Fruit fly (Drosophila melanogaster) whole organism, embryonic: Measurements from ENCODE around the gene Cyp4ac3.
A peak's percentile ranks its signal among the peaks of the same experiment; 100 is the strongest.

ENCODE experiments used
- Antp ChIP-seq: fragments of 200-800 bp; sonication (Bioruptor generic); optimal IDR thresholded peaks from 3 replicates; lab custom pipeline; 2016; ENCODE audit warnings: missing biosample characterization, missing genetic modification characterization
- CG10431 ChIP-seq: fragments of 200-800 bp; sonication (Bioruptor generic); optimal IDR thresholded peaks from 3 replicates; lab custom pipeline; 2018; ENCODE audit warnings: missing biosample characterization, mild to moderate bottlenecking, missing genetic modification characterization
- CG10654 ChIP-seq: fragments of 200-800 bp; sonication (Bioruptor generic); optimal IDR thresholded peaks from 2 replicates; lab custom pipeline; 2016; ENCODE audit warnings: missing biosample characterization, missing genetic modification characterization
- CG12155 ChIP-seq: fragments of 200-800 bp; sonication (Bioruptor generic); optimal IDR thresholded peaks from 3 replicates; lab custom pipeline; 2016; ENCODE audit warnings: missing biosample characterization, missing genetic modification characterization
- CG12391 ChIP-seq: fragments of 200-800 bp; sonication (Bioruptor generic); optimal IDR thresholded peaks from 3 replicates; lab custom pipeline; 2018; ENCODE audit warnings: missing biosample characterization, mild to moderate bottlenecking, missing genetic modification characterization, moderate library complexity
- CG34376 ChIP-seq: fragments of 200-800 bp; sonication (Bioruptor generic); optimal IDR thresholded peaks from 2 replicates; lab custom pipeline; 2018; ENCODE audit warnings: missing biosample characterization, mild to moderate bottlenecking, missing genetic modification characterization
- CG43689 ChIP-seq: fragments of 200-800 bp; sonication (Bioruptor generic); IDR thresholded peaks from 2 replicates; pipeline ENCODE4 v1.3.6; 2022; ENCODE audit warnings: missing biosample characterization, missing genetic modification characterization
- CG4404 ChIP-seq: fragments of 200-800 bp; sonication (Bioruptor generic); IDR thresholded peaks from 2 replicates; pipeline ENCODE4 v1.3.6; 2022; ENCODE audit warnings: missing biosample characterization, missing genetic modification characterization
- CG6683 ChIP-seq: fragments of 200-800 bp; sonication (Bioruptor generic); optimal IDR thresholded peaks from 2 replicates; lab custom pipeline; 2017; ENCODE audit warnings: missing biosample characterization, mild to moderate bottlenecking, missing genetic modification characterization, missing genetic modification reagents
- CG7357 ChIP-seq: fragments of 200-800 bp; sonication (Bioruptor generic); IDR thresholded peaks from 3 replicates; pipeline ENCODE4 v1.3.6; 2022; ENCODE audit warnings: missing biosample characterization, missing genetic modification characterization
- CG7963 ChIP-seq: fragments of 200-800 bp; sonication (Bioruptor generic); IDR thresholded peaks from 3 replicates; pipeline ENCODE4 v1.3.6; 2022; ENCODE audit warnings: missing biosample characterization, missing genetic modification characterization; ENCODE audit not compliant: partially characterized antibody
- CG8089 ChIP-seq: fragments of 200-800 bp; sonication (Bioruptor generic); optimal IDR thresholded peaks from 3 replicates; lab custom pipeline; 2016; ENCODE audit warnings: missing biosample characterization, missing genetic modification characterization
- CG8281 ChIP-seq: fragments of 200-800 bp; sonication (Bioruptor generic); optimal IDR thresholded peaks from 2 replicates; lab custom pipeline; 2018; ENCODE audit warnings: missing biosample characterization, mild to moderate bottlenecking, missing genetic modification characterization, moderate library complexity
- Camta ChIP-seq: fragments of 200-800 bp; sonication (Bioruptor generic); optimal IDR thresholded peaks from 2 replicates; lab custom pipeline; 2016; ENCODE audit warnings: missing biosample characterization, missing genetic modification characterization
- D19A ChIP-seq: fragments of 200-800 bp; optimal IDR thresholded peaks from 3 replicates; lab custom pipeline; 2019; ENCODE audit warnings: missing biosample characterization, mild to moderate bottlenecking, missing genetic modification characterization, moderate library complexity
- Dip3 ChIP-seq: fragments of 200-800 bp; sonication (Bioruptor generic); optimal IDR thresholded peaks from 3 replicates; lab custom pipeline; 2016; ENCODE audit warnings: missing biosample characterization, missing genetic modification characterization
- Drgx ChIP-seq: fragments of 200-800 bp; sonication (Bioruptor generic); IDR thresholded peaks from 2 replicates; pipeline ENCODE4 v1.3.6; 2022; ENCODE audit warnings: missing biosample characterization, missing genetic modification characterization
- Fer3 ChIP-seq: fragments of 200-800 bp; sonication (Bioruptor generic); optimal IDR thresholded peaks from 2 replicates; lab custom pipeline; 2018; ENCODE audit warnings: missing biosample characterization, mild to moderate bottlenecking, missing genetic modification characterization, moderate library complexity
- HLHmδ ChIP-seq: fragments of 200-800 bp; sonication (Bioruptor generic); optimal IDR thresholded peaks from 2 replicates; lab custom pipeline; 2018; ENCODE audit warnings: missing biosample characterization, mild to moderate bottlenecking, missing genetic modification characterization, moderate library complexity
- HmgZ ChIP-seq: fragments of 200-800 bp; sonication (Bioruptor generic); optimal IDR thresholded peaks from 2 replicates; lab custom pipeline; 2018; ENCODE audit warnings: missing biosample characterization, mild to moderate bottlenecking, missing genetic modification characterization
- Hsf ChIP-seq: fragments of 200-800 bp; sonication (Bioruptor generic); optimal IDR thresholded peaks from 3 replicates; lab custom pipeline; 2016; ENCODE audit warnings: missing biosample characterization, missing genetic modification characterization
- Med ChIP-seq: fragments of 200-800 bp; sonication (Bioruptor generic); peaks from one replicate; lab custom pipeline; 2016; ENCODE audit warnings: missing biosample characterization, missing genetic modification characterization, mild to moderate bottlenecking, inconsistent platforms, moderate library complexity
- NC2β ChIP-seq: fragments of 200-800 bp; sonication (Bioruptor generic); optimal IDR thresholded peaks from 2 replicates; lab custom pipeline; 2016; ENCODE audit warnings: missing biosample characterization, missing genetic modification characterization
- Neu2 ChIP-seq: fragments of 200-800 bp; sonication (Bioruptor generic); optimal IDR thresholded peaks from 3 replicates; lab custom pipeline; 2016; ENCODE audit warnings: missing biosample characterization, missing genetic modification characterization, borderline replicate concordance
- PHDP ChIP-seq: fragments of 200-800 bp; sonication (Bioruptor generic); optimal IDR thresholded peaks from 3 replicates; lab custom pipeline; 2018; ENCODE audit warnings: missing biosample characterization, mild to moderate bottlenecking, missing genetic modification characterization, moderate library complexity
- Pdp1 ChIP-seq, 2 experiments: fragments of 200-800 bp; sonication (Bioruptor generic); optimal IDR thresholded peaks; 3 replicates each; lab custom pipeline; 2016; ENCODE audit warnings: missing biosample characterization in 2 of 2, missing genetic modification characterization in 2 of 2, mild to moderate bottlenecking in 1 of 2, moderate library complexity in 1 of 2
- Scr ChIP-seq: fragments of 200-800 bp; sonication (Bioruptor generic); IDR thresholded peaks from 2 replicates; pipeline ENCODE4 v1.3.6; 2022; ENCODE audit warnings: missing biosample characterization, missing genetic modification characterization; ENCODE audit not compliant: partially characterized antibody
- ab ChIP-seq: fragments of 200-800 bp; sonication (Bioruptor generic); optimal IDR thresholded peaks from 2 replicates; lab custom pipeline; 2016; ENCODE audit warnings: missing biosample characterization, missing genetic modification characterization
- ac ChIP-seq: fragments of 200-800 bp; sonication (Bioruptor generic); optimal IDR thresholded peaks from 3 replicates; lab custom pipeline; 2017; ENCODE audit warnings: missing biosample characterization, mild to moderate bottlenecking, missing genetic modification characterization
- ato ChIP-seq: fragments of 200-800 bp; sonication (Bioruptor generic); IDR thresholded peaks from 2 replicates; pipeline ENCODE4 v1.3.6; 2022; ENCODE audit warnings: missing biosample characterization, missing genetic modification characterization; ENCODE audit not compliant: partially characterized antibody
- bsh ChIP-seq, 2 experiments: fragments of 200-800 bp; sonication (Bioruptor generic); optimal IDR thresholded peaks; 2 replicates each; lab custom pipeline; 2017 to 2018; ENCODE audit warnings: mild to moderate bottlenecking in 2 of 2, missing biosample characterization in 2 of 2, missing genetic modification characterization in 2 of 2, moderate library complexity in 1 of 2
- caup ChIP-seq: fragments of 200-800 bp; sonication (Bioruptor generic); optimal IDR thresholded peaks from 3 replicates; lab custom pipeline; 2017; ENCODE audit warnings: missing biosample characterization, mild to moderate bottlenecking, missing genetic modification characterization, moderate library complexity; ENCODE audit not compliant: severe bottlenecking
- chinmo ChIP-seq: fragments of 200-800 bp; sonication (Bioruptor generic); IDR thresholded peaks from 4 replicates; pipeline ENCODE4 v1.3.6; 2022; ENCODE audit warnings: missing biosample characterization, missing genetic modification characterization; ENCODE audit not compliant: partially characterized antibody
- crc ChIP-seq: fragments of 200-800 bp; sonication (Bioruptor generic); optimal IDR thresholded peaks from 2 replicates; lab custom pipeline; 2016; ENCODE audit warnings: missing biosample characterization, missing genetic modification characterization
- danr ChIP-seq: fragments of 200-800 bp; sonication (Bioruptor generic); IDR thresholded peaks from 2 replicates; pipeline ENCODE4 v1.3.6; 2022; ENCODE audit warnings: missing biosample characterization, missing genetic modification characterization
- exex ChIP-seq: fragments of 200-800 bp; sonication (Bioruptor generic); optimal IDR thresholded peaks from 4 replicates; lab custom pipeline; 2018; ENCODE audit warnings: missing biosample characterization, mild to moderate bottlenecking, missing genetic modification characterization, moderate library complexity
- ftz-f1 ChIP-seq: fragments of 200-800 bp; sonication (Bioruptor generic); optimal IDR thresholded peaks from 2 replicates; lab custom pipeline; 2016; ENCODE audit warnings: missing biosample characterization, missing genetic modification characterization
- lbe ChIP-seq: fragments of 200-800 bp; sonication (Bioruptor generic); optimal IDR thresholded peaks from 2 replicates; lab custom pipeline; 2016; ENCODE audit warnings: missing biosample characterization, mild to moderate bottlenecking, missing genetic modification characterization
- mld ChIP-seq: fragments of 200-800 bp; sonication (Bioruptor generic); IDR thresholded peaks from 3 replicates; pipeline ENCODE4 v1.3.6; 2022; ENCODE audit warnings: missing biosample characterization, missing genetic modification characterization; ENCODE audit not compliant: partially characterized antibody
- pho ChIP-seq: fragments of 200-800 bp; sonication (Bioruptor generic); optimal IDR thresholded peaks from 2 replicates; lab custom pipeline; 2016; ENCODE audit warnings: missing biosample characterization, missing genetic modification characterization
- row ChIP-seq: fragments of 200-800 bp; sonication (Bioruptor generic); IDR thresholded peaks from 3 replicates; pipeline ENCODE4 v1.3.6; 2022; ENCODE audit warnings: missing biosample characterization, missing genetic modification characterization
- sens-2 ChIP-seq: fragments of 200-800 bp; sonication (Bioruptor generic); IDR thresholded peaks from 2 replicates; pipeline ENCODE4 v1.3.6; 2022; ENCODE audit warnings: missing biosample characterization, missing genetic modification characterization
- sug ChIP-seq: fragments of 200-800 bp; optimal IDR thresholded peaks from 2 replicates; lab custom pipeline; 2019; ENCODE audit warnings: missing biosample characterization, mild to moderate bottlenecking, missing genetic modification characterization, moderate library complexity
- tup ChIP-seq: fragments of 200-800 bp; sonication (Bioruptor generic); optimal IDR thresholded peaks from 2 replicates; lab custom pipeline; 2016; ENCODE audit warnings: missing biosample characterization, mild to moderate bottlenecking, missing genetic modification characterization, moderate library complexity
- tx ChIP-seq: fragments of 200-800 bp; sonication (Bioruptor generic); optimal IDR thresholded peaks from 2 replicates; lab custom pipeline; 2016; ENCODE audit warnings: missing biosample characterization, missing genetic modification characterization
- usp ChIP-seq: fragments of >200 bp; optimal IDR thresholded peaks from 2 replicates; lab custom pipeline; 2017; ENCODE audit warnings: missing biosample characterization, missing genetic modification characterization
- vvl ChIP-seq: fragments of 200-800 bp; sonication (Bioruptor generic); IDR thresholded peaks from 2 replicates; pipeline ENCODE4 v1.3.6; 2022; ENCODE audit warnings: missing biosample characterization, missing genetic modification characterization
- wdn ChIP-seq: fragments of 200-800 bp; sonication (Bioruptor generic); IDR thresholded peaks from 2 replicates; pipeline ENCODE4 v1.3.6; 2022; ENCODE audit warnings: missing biosample characterization, missing genetic modification characterization

Cyp4ac3 gene

dm6 chr2L:5285860-5286259, 17.6 kb downstream of the Cyp4ac3 start:
- TF ChIP-seq mld (GFP tag; lab: Robert Waterston, UW), result no peak
- TF ChIP-seq chinmo (GFP tag; lab: Robert Waterston, UW), result no peak
- TF ChIP-seq CG12155 (GFP tag; lab: Kevin White, UChicago), result no peak
- no peak for TF ChIP-seq ato (GFP tag; lab: Robert Waterston, UW)
- no peak for TF ChIP-seq ftz-f1
- no peak for TF ChIP-seq Scr (GFP tag; lab: Robert Waterston, UW)
- peak; percentile 48 for TF ChIP-seq exex (tag; lab: Kevin White, UChicago)
- peak; percentile 0 for TF ChIP-seq CG34376 (GFP tag; lab: Kevin White, UChicago)
- no peak for TF ChIP-seq usp (GFP tag; lab: Kevin White, UChicago)
- TF ChIP-seq CG12391 (tag; lab: Kevin White, UChicago), result no peak
- no peak for TF ChIP-seq HLHmδ (GFP tag; lab: Kevin White, UChicago)
- peak; percentile 95 for TF ChIP-seq sug (tag; lab: Kevin White, UChicago)
- no peak for TF ChIP-seq Antp
- no peak for TF ChIP-seq CG43689 (GFP tag; lab: Robert Waterston, UW)
- TF ChIP-seq caup (GFP tag; lab: Kevin White, UChicago), result no peak
- peak in 1 of 2 experiments; percentile 29 for TF ChIP-seq Pdp1 (GFP tag; optimal IDR thresholded peaks at IDR 0.05; lab: Kevin White, UChicago)
- no peak for TF ChIP-seq CG10431 (GFP tag; lab: Kevin White, UChicago)
- TF ChIP-seq vvl (GFP tag; lab: Robert Waterston, UW), result no peak
- no peak for TF ChIP-seq D19A (tag; lab: Kevin White, UChicago)
- no peak for TF ChIP-seq Dip3 (GFP tag; lab: Kevin White, UChicago)
- no peak for TF ChIP-seq ab
- TF ChIP-seq ac, result no peak
- TF ChIP-seq pho (GFP tag; lab: Kevin White, UChicago), result no peak
- TF ChIP-seq wdn, result no peak
- TF ChIP-seq sens-2 (GFP tag; lab: Robert Waterston, UW), result no peak

- TF ChIP-seq CG7963 (GFP tag; lab: Robert Waterston, UW) (0 out of 3 replicates have a peak, but pooled peaks have one; percentile 35), Med (peak; percentile 68), CG4404 (GFP tag; lab: Robert Waterston, UW) (no peak)
- TF ChIP-seq, all 482 proteins: peak for 2
Observed at dm6 chr2L:5286572-5286971, 18.3 kb downstream of the Cyp4ac3 start.

- TF ChIP-seq CG6683 (no peak), NC2β (GFP tag; lab: Kevin White, UChicago) (no peak), mld (GFP tag; lab: Robert Waterston, UW) (no peak), CG10654 (GFP tag; lab: Kevin White, UChicago) (no peak), CG7357 (GFP tag; lab: Robert Waterston, UW) (no peak), Hsf (GFP tag; lab: Kevin White, UChicago) (no peak), PHDP (tag; lab: Kevin White, UChicago) (no peak), CG8281 (no peak), crc (GFP tag; lab: Kevin White, UChicago) (no peak), row (GFP tag; lab: Robert Waterston, UW) (no peak), Neu2 (GFP tag; lab: Kevin White, UChicago) (no peak), lbe (GFP tag; lab: Kevin White, UChicago) (peak; percentile 74), HmgZ (tag; lab: Kevin White, UChicago) (no peak), Fer3 (tag; lab: Kevin White, UChicago) (no peak), Drgx (GFP tag; lab: Robert Waterston, UW) (peak; percentile 60; the same call in 1 of the 2 replicates), danr (GFP tag; lab: Robert Waterston, UW) (no peak), Camta (no peak), tup (no peak), bsh (GFP tag; optimal IDR thresholded peaks at IDR 0.05; lab: Kevin White, UChicago) (peak in 1 of 2 experiments; percentile 88), tx (GFP tag; lab: Kevin White, UChicago) (no peak), CG8089 (no peak)
Observed at dm6 chr2L:5287599-5288261, 19.4 kb downstream of the Cyp4ac3 start.
